Fruit fly (Drosophila melanogaster) whole organism, adult: ENCODE measurements around the gene unc79.
A peak's percentile ranks its signal among the peaks of the same experiment; 100 is the strongest.

Experiments used
- CG11617 ChIP-seq: fragments of 200-800 bp; sonication (Bioruptor generic); optimal IDR thresholded peaks from 2 replicates; lab custom pipeline; 2017; ENCODE audit warnings: mild to moderate bottlenecking, missing biosample characterization, missing genetic modification reagents, missing genetic modification characterization
- CG12768 ChIP-seq: fragments of 200-800 bp; sonication (Bioruptor generic); optimal IDR thresholded peaks from 2 replicates; lab custom pipeline; 2017; ENCODE audit warnings: missing biosample characterization, missing genetic modification characterization, mild to moderate bottlenecking, moderate library complexity, missing genetic modification reagents
- CG14711 ChIP-seq: fragments of 200-800 bp; sonication (Bioruptor generic); optimal IDR thresholded peaks from 2 replicates; lab custom pipeline; 2018; ENCODE audit warnings: missing biosample characterization, mild to moderate bottlenecking, missing genetic modification characterization, moderate library complexity
- CG1620 ChIP-seq: fragments of 200-800 bp; sonication (Bioruptor generic); optimal IDR thresholded peaks from 2 replicates; lab custom pipeline; 2016; ENCODE audit warnings: missing biosample characterization, missing genetic modification characterization
- CG33017 ChIP-seq: fragments of 200-800 bp; sonication (Bioruptor generic); optimal IDR thresholded peaks from 2 replicates; lab custom pipeline; 2018; ENCODE audit warnings: missing biosample characterization, mild to moderate bottlenecking, missing genetic modification characterization, moderate library complexity
- CG5204 ChIP-seq: fragments of 200-800 bp; sonication (Bioruptor generic); optimal IDR thresholded peaks from 2 replicates; lab custom pipeline; 2016; ENCODE audit warnings: missing biosample characterization, missing genetic modification characterization
- CG7045 ChIP-seq: fragments of 200-800 bp; sonication (Bioruptor generic); optimal IDR thresholded peaks from 2 replicates; lab custom pipeline; 2017; ENCODE audit warnings: missing biosample characterization, mild to moderate bottlenecking, missing genetic modification characterization
- CG7101 ChIP-seq: fragments of 200-800 bp; sonication (Bioruptor generic); optimal IDR thresholded peaks from 2 replicates; lab custom pipeline; 2018; ENCODE audit warnings: missing biosample characterization, mild to moderate bottlenecking, missing genetic modification characterization, moderate library complexity
- Clk ChIP-seq: fragments of 200-800 bp; sonication (Bioruptor generic); optimal IDR thresholded peaks from 2 replicates; lab custom pipeline; 2017; ENCODE audit warnings: missing biosample characterization, missing genetic modification characterization
- Crg-1 ChIP-seq: fragments of 200-800 bp; sonication (Bioruptor generic); optimal IDR thresholded peaks from 2 replicates; lab custom pipeline; 2016; ENCODE audit warnings: missing biosample characterization, missing genetic modification characterization
- Hr96 ChIP-seq: fragments of 200-800 bp; sonication (Bioruptor generic); optimal IDR thresholded peaks from 2 replicates; lab custom pipeline; 2016; ENCODE audit warnings: missing biosample characterization, missing genetic modification characterization
- Mnt ChIP-seq: fragments of 200-800 bp; sonication (Bioruptor generic); optimal IDR thresholded peaks from 2 replicates; lab custom pipeline; 2016; ENCODE audit warnings: missing biosample characterization, mild to moderate bottlenecking, missing genetic modification characterization
- bab1 ChIP-seq: fragments of 200-800 bp; sonication (Bioruptor generic); optimal IDR thresholded peaks from 3 replicates; lab custom pipeline; 2019; ENCODE audit warnings: missing biosample characterization, mild to moderate bottlenecking, missing genetic modification characterization, moderate library complexity
- cic ChIP-seq: fragments of 200-800 bp; sonication (Bioruptor generic); optimal IDR thresholded peaks from 2 replicates; lab custom pipeline; 2017; ENCODE audit warnings: missing biosample characterization, mild to moderate bottlenecking, missing genetic modification characterization, moderate library complexity
- cnc ChIP-seq, 2 experiments: fragments of >200 bp; optimal IDR thresholded peaks; 2 replicates each; lab custom pipeline; 2017
- kay ChIP-seq: fragments of 200-800 bp; sonication (Bioruptor generic); peaks from one replicate; lab custom pipeline; 2016; ENCODE audit warnings: missing biosample characterization, missing genetic modification characterization, borderline replicate concordance
- ovo ChIP-seq: fragments of 200-800 bp; sonication (Bioruptor generic); optimal IDR thresholded peaks from 2 replicates; lab custom pipeline; 2016; ENCODE audit warnings: missing biosample characterization, missing genetic modification characterization
- pad ChIP-seq: fragments of 200-800 bp; sonication (Bioruptor generic); optimal IDR thresholded peaks from 3 replicates; lab custom pipeline; 2017; ENCODE audit warnings: missing biosample characterization, missing genetic modification characterization, mild to moderate bottlenecking, moderate library complexity, missing genetic modification reagents
- tj ChIP-seq: fragments of 200-800 bp; sonication (Bioruptor generic); optimal IDR thresholded peaks from 3 replicates; lab custom pipeline; 2017; ENCODE audit warnings: missing biosample characterization, mild to moderate bottlenecking, missing genetic modification characterization, moderate library complexity
- toe ChIP-seq: fragments of 200-800 bp; sonication (Bioruptor generic); optimal IDR thresholded peaks from 2 replicates; lab custom pipeline; 2016; ENCODE audit warnings: missing biosample characterization, missing genetic modification characterization

Gene unc79

dm6 chr3R:19238934-19239333 is 7.0 kb downstream of the unc79 start:
- TF ChIP-seq bab1 (GFP tag; lab: Kevin White, UChicago) (no peak), ovo (GFP tag; lab: Kevin White, UChicago) (no peak), CG14711 (tag; lab: Kevin White, UChicago) (no peak), CG1620 (no peak), CG7101 (tag; lab: Kevin White, UChicago) (no peak), tj (GFP tag; lab: Kevin White, UChicago) (no peak), cic (GFP tag; lab: Kevin White, UChicago) (no peak), toe (GFP tag; lab: Kevin White, UChicago) (no peak), cnc (optimal IDR thresholded peaks at IDR 0.05; lab: Kevin White, UChicago) (no peak)

- TF ChIP-seq CG14711 (tag; lab: Kevin White, UChicago) (no peak), bab1 (GFP tag; lab: Kevin White, UChicago) (peak; percentile 38)
Observed at dm6 chr3R:19229245-19229644, 16.7 kb downstream of the unc79 start, which contains the start of the genes CG5250 and Polr2M. Gene CG5250 (minus strand): TSS chr3R:19229276. Gene Polr2M (plus strand): TSS chr3R:19229463.

dm6 chr3R:19228080-19228479 is 17.9 kb downstream of the unc79 start, which contains the start of gene CG11703:
Gene CG11703 (minus strand): TSS chr3R:19228180.
- TF ChIP-seq CG7045 (GFP tag; lab: Kevin White, UChicago) = no peak
- TF ChIP-seq Crg-1 (GFP tag; lab: Kevin White, UChicago) = no peak
- TF ChIP-seq ovo (GFP tag; lab: Kevin White, UChicago) = no peak
- no peak for TF ChIP-seq pad (GFP tag; lab: Kevin White, UChicago)
- TF ChIP-seq CG12768 = no peak
- TF ChIP-seq tj (GFP tag; lab: Kevin White, UChicago) = no peak
- TF ChIP-seq CG5204 = no peak
- TF ChIP-seq CG11617 = no peak
- TF ChIP-seq CG33017 (tag; lab: Kevin White, UChicago) = no peak
- no peak for TF ChIP-seq bab1 (GFP tag; lab: Kevin White, UChicago)
- TF ChIP-seq toe (GFP tag; lab: Kevin White, UChicago) = no peak
- no peak for TF ChIP-seq kay
- TF ChIP-seq Mnt = no peak
- TF ChIP-seq CG14711 (tag; lab: Kevin White, UChicago) = no peak
- no peak for TF ChIP-seq CG1620
- TF ChIP-seq Hr96 (GFP tag; lab: Kevin White, UChicago) = no peak
- no peak for TF ChIP-seq Clk (GFP tag; lab: Kevin White, UChicago)
- TF ChIP-seq cnc (optimal IDR thresholded peaks at IDR 0.05; lab: Kevin White, UChicago) = no peak

dm6 chr3R:19226137-19226873 is 19.6 kb downstream of the unc79 start, which contains the start of gene vib:
Gene vib (minus strand): TSS chr3R:19226651.
- TF ChIP-seq CG14711 (tag; lab: Kevin White, UChicago) = peak; percentile 67
- peak; percentile 61 for TF ChIP-seq bab1 (GFP tag; lab: Kevin White, UChicago)
- peak; percentile 58 for TF ChIP-seq CG7101 (tag; lab: Kevin White, UChicago)
- peak; percentile 48 for TF ChIP-seq Mnt
- TF ChIP-seq CG12768 = peak; percentile 62
- peak; percentile 17 for TF ChIP-seq Clk (GFP tag; lab: Kevin White, UChicago)
- peak; percentile 33 for TF ChIP-seq CG7045 (GFP tag; lab: Kevin White, UChicago)
- TF ChIP-seq cnc (optimal IDR thresholded peaks at IDR 0.05; lab: Kevin White, UChicago) = no peak
- TF ChIP-seq toe (GFP tag; lab: Kevin White, UChicago) = peak; percentile 43
- TF ChIP-seq cic (GFP tag; lab: Kevin White, UChicago) = peak; percentile 52
- peak; percentile 24 for TF ChIP-seq pad (GFP tag; lab: Kevin White, UChicago)
- TF ChIP-seq CG11617 = peak; percentile 40
- peak; percentile 27 for TF ChIP-seq CG1620
- TF ChIP-seq tj (GFP tag; lab: Kevin White, UChicago) = peak; percentile 24
- TF ChIP-seq ovo (GFP tag; lab: Kevin White, UChicago) = peak; percentile 31
- TF ChIP-seq CG33017 (tag; lab: Kevin White, UChicago) = peak; percentile 53
- no peak for TF ChIP-seq Crg-1 (GFP tag; lab: Kevin White, UChicago)
- TF ChIP-seq Hr96 (GFP tag; lab: Kevin White, UChicago) = no peak
- TF ChIP-seq CG5204 = no peak
- peak; percentile 73 for TF ChIP-seq kay

dm6 chr3R:19225446-19225955 is 20.4 kb downstream of the unc79 start:
- TF ChIP-seq kay = peak; percentile 29
- no peak for TF ChIP-seq Hr96 (GFP tag; lab: Kevin White, UChicago)
- peak; percentile 18 for TF ChIP-seq CG12768
- peak; percentile 52 for TF ChIP-seq cic (GFP tag; lab: Kevin White, UChicago)
- TF ChIP-seq Mnt = no peak

- TF ChIP-seq toe (GFP tag; lab: Kevin White, UChicago) = no peak
- TF ChIP-seq CG5204 = no peak
- no peak for TF ChIP-seq CG1620
- TF ChIP-seq ovo (GFP tag; lab: Kevin White, UChicago) = no peak
- no peak for TF ChIP-seq tj (GFP tag; lab: Kevin White, UChicago)
- peak; percentile 5 for TF ChIP-seq pad (GFP tag; lab: Kevin White, UChicago)
- TF ChIP-seq cic (GFP tag; lab: Kevin White, UChicago) = peak; percentile 22
- no peak for TF ChIP-seq kay
- no peak for TF ChIP-seq CG14711 (tag; lab: Kevin White, UChicago)
- TF ChIP-seq cnc (optimal IDR thresholded peaks at IDR 0.05; lab: Kevin White, UChicago) = no peak
- no peak for TF ChIP-seq CG7045 (GFP tag; lab: Kevin White, UChicago)
- no peak for TF ChIP-seq CG7101 (tag; lab: Kevin White, UChicago)
- TF ChIP-seq bab1 (GFP tag; lab: Kevin White, UChicago) = no peak
- TF ChIP-seq Mnt = peak; percentile 35
- TF ChIP-seq CG11617 = no peak
- no peak for TF ChIP-seq CG33017 (tag; lab: Kevin White, UChicago)
- TF ChIP-seq Clk (GFP tag; lab: Kevin White, UChicago) = no peak
- TF ChIP-seq Hr96 (GFP tag; lab: Kevin White, UChicago) = no peak
- TF ChIP-seq Crg-1 (GFP tag; lab: Kevin White, UChicago) = no peak
- no peak for TF ChIP-seq CG12768
Observed at dm6 chr3R:19223369-19223768, 22.6 kb downstream of the unc79 start.
